Worm (Caenorhabditis elegans) whole organism, mixed stage, embryonic: ENCODE data around the gene nspb-6.

ENCODE experiments used
- blmp-1 ChIP-seq: fragments of 150-350 bp; optimal IDR thresholded peaks from 2 replicates; lab custom pipeline; 2014; ENCODE audit warnings: missing biosample characterization, missing genetic modification characterization
- ceh-43 ChIP-seq: fragments of 200-800 bp; sonication (Bioruptor generic); optimal IDR thresholded peaks from 2 replicates; lab custom pipeline; 2018; ENCODE audit warnings: mild to moderate bottlenecking, missing genetic modification characterization, moderate library complexity, missing compliant biosample characterization
- elt-3 ChIP-seq: fragments of 150-350 bp; optimal IDR thresholded peaks from 2 replicates; lab custom pipeline; 2014; ENCODE audit warnings: missing biosample characterization, missing genetic modification characterization
- lin-13 ChIP-seq: fragments of 150-350 bp; optimal IDR thresholded peaks from 2 replicates; lab custom pipeline; 2014; ENCODE audit warnings: missing biosample characterization, missing genetic modification characterization
- lsy-2 ChIP-seq: fragments of 150-350 bp; optimal IDR thresholded peaks from 2 replicates; lab custom pipeline; 2014; ENCODE audit warnings: missing biosample characterization, missing genetic modification characterization
- mep-1 ChIP-seq: fragments of 150-350 bp; optimal IDR thresholded peaks from 2 replicates; lab custom pipeline; 2017; ENCODE audit warnings: missing biosample characterization, missing genetic modification reagents, missing genetic modification characterization, inconsistent platforms
- nhr-237 ChIP-seq: fragments of 150-350 bp; optimal IDR thresholded peaks from 2 replicates; lab custom pipeline; 2014; ENCODE audit warnings: missing biosample characterization, missing genetic modification characterization
- nhr-76 ChIP-seq: sonication (generic microtip); optimal IDR thresholded peaks from 2 replicates; lab custom pipeline; 2017; ENCODE audit warnings: missing biosample characterization, missing genetic modification characterization
- snpc-4 ChIP-seq: fragments of 150-350 bp; optimal IDR thresholded peaks from 2 replicates; lab custom pipeline; 2014; ENCODE audit warnings: missing biosample characterization, missing genetic modification characterization
- unc-39 ChIP-seq: fragments of 150-350 bp; optimal IDR thresholded peaks from 2 replicates; lab custom pipeline; 2014; ENCODE audit warnings: missing biosample characterization, missing genetic modification characterization
- unc-62 ChIP-seq: fragments of 150-350 bp; optimal IDR thresholded peaks from 2 replicates; lab custom pipeline; 2014; ENCODE audit warnings: missing biosample characterization, missing genetic modification reagents, missing genetic modification characterization
- ztf-11 ChIP-seq: fragments of 150-350 bp; optimal IDR thresholded peaks from 2 replicates; lab custom pipeline; 2014; ENCODE audit warnings: missing biosample characterization, missing genetic modification characterization

- TF ChIP-seq lin-13 (tag; lab: Kevin White, UChicago) = peak; percentile 26
- no peak for TF ChIP-seq nhr-76
- TF ChIP-seq ztf-11 (tag; lab: Kevin White, UChicago) = no peak
- no peak for TF ChIP-seq mep-1 (tag; lab: Kevin White, UChicago)
- TF ChIP-seq unc-39 (tag; lab: Kevin White, UChicago) = no peak
- TF ChIP-seq lsy-2 (tag; lab: Kevin White, UChicago) = peak; percentile 5
- no peak for TF ChIP-seq unc-62 (GFP tag; lab: Kevin White, UChicago)
- no peak for TF ChIP-seq snpc-4
- TF ChIP-seq ceh-43 (GFP tag; lab: Kevin White, UChicago) = no peak
- TF ChIP-seq blmp-1 (tag; lab: Kevin White, UChicago) = no peak
- no peak for TF ChIP-seq nhr-237 (tag; lab: Kevin White, UChicago)
- TF ChIP-seq elt-3 (tag; lab: Kevin White, UChicago) = no peak
Observed at ce11 chrIV:5847986-5848707, 47.1 kb upstream of the nspb-6 start, which contains the start of gene sams-3.
